Worm (Caenorhabditis elegans) whole organism, L3 larva: ENCODE measurements around the gene chil-3.

ENCODE experiments used
- R02D3.7 ChIP-seq: fragments of 150-350 bp; optimal IDR thresholded peaks from 2 replicates; lab custom pipeline; 2014; ENCODE audit warnings: missing biosample characterization, missing genetic modification characterization
- ama-1 ChIP-seq: fragments of 150-350 bp; optimal IDR thresholded peaks from 2 replicates; lab custom pipeline; 2018
- elt-3 ChIP-seq, 3 experiments: fragments of 150-350 bp in 1 of 3; sonication (generic microtip) in 2 of 3; optimal IDR thresholded peaks; 2 replicates in 2 of 3; 4 replicates in 1 of 3; lab custom pipeline; 2014 to 2017; ENCODE audit warnings: missing biosample characterization in 3 of 3, missing genetic modification characterization in 3 of 3
- fkh-10 ChIP-seq: sonication (generic microtip); optimal IDR thresholded peaks from 2 replicates; lab custom pipeline; 2017; ENCODE audit warnings: missing biosample characterization, missing genetic modification reagents, missing genetic modification characterization
- lin-15B ChIP-seq: fragments of 150-350 bp; optimal IDR thresholded peaks from 2 replicates; lab custom pipeline; 2014; ENCODE audit warnings: missing biosample characterization, missing genetic modification characterization
- nfya-1 ChIP-seq: sonication (generic microtip); optimal IDR thresholded peaks from 2 replicates; lab custom pipeline; 2017; ENCODE audit warnings: missing genetic modification characterization, mild to moderate bottlenecking, missing compliant biosample characterization, antibody characterized with exemption, moderate library complexity; ENCODE audit not compliant: insufficient read depth
- nhr-67 ChIP-seq: fragments of 150-350 bp; optimal IDR thresholded peaks from 2 replicates; lab custom pipeline; 2014; ENCODE audit warnings: missing biosample characterization, missing genetic modification characterization
- nhr-76 ChIP-seq: fragments of 150-350 bp; sonication (generic microtip); optimal IDR thresholded peaks from 5 replicates; lab custom pipeline; 2014; ENCODE audit warnings: missing biosample characterization, missing genetic modification characterization
- tbx-2 ChIP-seq: sonication (generic microtip); optimal IDR thresholded peaks from 2 replicates; lab custom pipeline; 2016; ENCODE audit warnings: mild to moderate bottlenecking, missing genetic modification characterization, missing compliant biosample characterization
- unc-62 ChIP-seq: fragments of 150-350 bp; sonication (generic microtip); optimal IDR thresholded peaks from 4 replicates; lab custom pipeline; 2014; ENCODE audit warnings: missing biosample characterization, missing genetic modification reagents, missing genetic modification characterization
- zag-1 ChIP-seq: fragments of 150-350 bp; optimal IDR thresholded peaks from 2 replicates; lab custom pipeline; 2014; ENCODE audit warnings: missing biosample characterization, missing genetic modification characterization
- ztf-11 ChIP-seq: fragments of 150-350 bp; optimal IDR thresholded peaks from 2 replicates; lab custom pipeline; 2014; ENCODE audit warnings: missing biosample characterization, missing genetic modification characterization

DNA sequence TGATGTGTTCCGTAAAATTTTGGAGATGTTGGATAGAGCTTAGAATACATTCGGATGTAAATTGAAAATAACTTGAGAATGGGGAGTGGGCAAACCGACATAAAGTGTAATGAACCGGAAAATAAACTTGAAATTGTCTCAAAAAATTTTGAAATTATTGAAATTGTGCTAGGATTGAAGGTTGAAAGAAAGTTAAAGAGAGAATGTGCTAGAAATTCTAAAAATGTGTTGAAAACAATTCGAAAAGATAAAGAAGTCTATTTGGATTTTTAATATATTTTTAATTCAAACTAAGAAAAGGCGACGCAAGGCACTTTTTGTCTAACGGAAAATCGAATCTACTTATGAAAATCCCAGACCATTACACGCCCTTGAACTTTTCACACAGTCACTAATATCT, 27.4 kb downstream of the chil-3 start, which contains the start of gene ZK938.3:
- TF ChIP-seq R02D3.7 (tag; lab: Kevin White, UChicago) (no peak), elt-3 (tag; optimal IDR thresholded peaks at IDR 0.05; lab: Kevin White, UChicago) (no peak), nhr-76 (tag; lab: Kevin White, UChicago) (no peak), ama-1 (no peak), nfya-1 (tag; lab: Kevin White, UChicago) (no peak), fkh-10 (GFP tag; lab: Kevin White, UChicago) (no peak), unc-62 (no peak), tbx-2 (tag; lab: Kevin White, UChicago) (no peak), nhr-67 (tag; lab: Kevin White, UChicago) (no peak), lin-15B (tag; lab: Kevin White, UChicago) (no peak), zag-1 (tag; lab: Kevin White, UChicago) (no peak), ztf-11 (tag; lab: Kevin White, UChicago) (no peak)
